Worm (Caenorhabditis elegans): Measurements from ENCODE around the gene arl-8.
"Not testable (repeated sequence)": the region's sequence is repeated elsewhere in the genome, so short reads cannot be mapped to it uniquely, and the experiment has no call there.

DNA sequence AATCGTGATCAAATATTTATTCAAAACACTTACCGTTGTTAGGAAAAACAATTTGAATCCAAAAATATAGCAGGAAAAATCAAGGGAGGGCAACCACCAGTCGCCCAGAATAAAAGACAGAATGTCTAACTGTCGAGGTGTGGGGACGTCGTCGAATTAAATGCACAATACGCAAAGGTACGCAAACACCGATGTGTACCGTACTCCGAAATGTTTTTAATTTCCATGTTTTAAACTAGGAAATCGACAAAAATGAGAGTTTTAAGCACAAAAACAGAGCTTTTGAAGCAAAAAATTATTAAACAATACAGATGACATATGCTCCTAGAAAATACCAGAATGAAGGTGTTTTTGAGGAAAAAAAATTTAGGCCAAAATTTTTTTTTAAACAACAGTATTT lies 23.5 kb upstream of the arl-8 start, which contains the start of gene Y57G11C.51:
- not testable (repeated sequence) for TF ChIP-seq flt-1 (GFP tag; IDR thresholded peaks at IDR 0.05); T22C8.4 (GFP tag; IDR thresholded peaks at IDR 0.05); ref-1 (GFP tag; conservative IDR thresholded peaks at IDR 0.05); ztf-23 (GFP tag; IDR thresholded peaks at IDR 0.05); tab-1 (GFP tag; IDR thresholded peaks at IDR 0.05); med-1 (GFP tag; optimal IDR thresholded peaks at IDR 0.05; ENCODE audit: insufficient read depth); klf-2 (GFP tag; conservative IDR thresholded peaks at IDR 0.05); cog-1 (tag; optimal IDR thresholded peaks at IDR 0.05); ztf-29 (GFP tag; IDR thresholded peaks at IDR 0.05)

Measured in whole organism, midembryonic.